Worm (Caenorhabditis elegans): ENCODE results near the gene srx-20.
"Not testable (repeated sequence)": the region's sequence is repeated elsewhere in the genome, so short reads cannot be mapped to it uniquely, and the experiment has no call there.

srx-20 gene

ce11 chrIV:6867791-6868190 is at the start of gene srx-20:
Gene srx-20, plus strand, starts transcription at chrIV:6868091.
- TF ChIP-seq mab-5 (tag; optimal IDR thresholded peaks at IDR 0.05) = no peak

- TF ChIP-seq lin-13 (tag; optimal IDR thresholded peaks at IDR 0.05) = no peak
Measured at ce11 chrIV:6818369-6818768, 49.5 kb upstream of the srx-20 start, which contains the start of gene C17H12.8. Gene C17H12.8, plus strand, starts transcription at chrIV:6818703.

- TF ChIP-seq unc-120 (tag; optimal IDR thresholded peaks at IDR 0.05; ENCODE audit: poor library complexity, severe bottlenecking) = no peak
- no peak for TF ChIP-seq ham-2 (GFP tag; optimal IDR thresholded peaks at IDR 0.05)
- no peak for TF ChIP-seq flh-1 (GFP tag; optimal IDR thresholded peaks at IDR 0.05)
- no peak for TF ChIP-seq ceh-83 (GFP tag; optimal IDR thresholded peaks at IDR 0.05)
- TF ChIP-seq ztf-11 (tag; optimal IDR thresholded peaks at IDR 0.05) = no peak
- TF ChIP-seq nhr-12 (tag; optimal IDR thresholded peaks at IDR 0.05) = no peak
- TF ChIP-seq mep-1 (tag; optimal IDR thresholded peaks at IDR 0.05) = no peak
- no peak for TF ChIP-seq ceh-39 (tag; optimal IDR thresholded peaks at IDR 0.05)
- no peak for TF ChIP-seq M03D4.4 (tag; optimal IDR thresholded peaks at IDR 0.05)
- TF ChIP-seq zip-8 (tag; optimal IDR thresholded peaks at IDR 0.05) = no peak
- no peak for TF ChIP-seq blmp-1 (tag; optimal IDR thresholded peaks at IDR 0.05)
- no peak for TF ChIP-seq lin-32 (GFP tag; optimal IDR thresholded peaks at IDR 0.05)
- no peak for TF ChIP-seq lsy-2 (tag; optimal IDR thresholded peaks at IDR 0.05)
- no peak for TF ChIP-seq tbx-8 (GFP tag; optimal IDR thresholded peaks at IDR 0.05)
- no peak for TF ChIP-seq drap-1 (GFP tag; optimal IDR thresholded peaks at IDR 0.05)
- no peak for TF ChIP-seq elt-3 (tag; optimal IDR thresholded peaks at IDR 0.05)
Measured at ce11 chrIV:6821709-6822108, 46.2 kb upstream of the srx-20 start.

- TF ChIP-seq drap-1 (GFP tag; optimal IDR thresholded peaks at IDR 0.05) (no peak), nhr-237 (tag; optimal IDR thresholded peaks at IDR 0.05) (no peak), cnd-1 (tag; optimal IDR thresholded peaks at IDR 0.05) (no peak), bed-3 (GFP tag; optimal IDR thresholded peaks at IDR 0.05) (no peak), ceh-43 (GFP tag; optimal IDR thresholded peaks at IDR 0.05) (no peak), mls-2 (tag; optimal IDR thresholded peaks at IDR 0.05) (no peak), elt-1 (tag; optimal IDR thresholded peaks at IDR 0.05; ENCODE audit: borderline replicate concordance, insufficient read depth) (no peak), hlh-1 (tag; optimal IDR thresholded peaks at IDR 0.05) (no peak), unc-62 (GFP tag; optimal IDR thresholded peaks at IDR 0.05) (no peak), snpc-4 (tag; optimal IDR thresholded peaks at IDR 0.05) (no peak), sptf-1 (tag; optimal IDR thresholded peaks at IDR 0.05) (no peak), mep-1 (tag; optimal IDR thresholded peaks at IDR 0.05) (no peak), flh-1 (GFP tag; optimal IDR thresholded peaks at IDR 0.05) (no peak), ceh-39 (tag; optimal IDR thresholded peaks at IDR 0.05) (no peak), nhr-2 (tag; optimal IDR thresholded peaks at IDR 0.05) (no peak), nhr-12 (tag; optimal IDR thresholded peaks at IDR 0.05) (no peak), nhr-76 (tag; optimal IDR thresholded peaks at IDR 0.05) (no peak), elt-3 (tag; optimal IDR thresholded peaks at IDR 0.05) (no peak), unc-39 (tag; optimal IDR thresholded peaks at IDR 0.05) (no peak), M03D4.4 (tag; optimal IDR thresholded peaks at IDR 0.05) (no peak)
Measured at ce11 chrIV:6822406-6822805, 45.5 kb upstream of the srx-20 start, which contains the start of gene C17H12.6. Gene C17H12.6, minus strand, starts transcription at chrIV:6822506.

- TF ChIP-seq ztf-11 (tag; optimal IDR thresholded peaks at IDR 0.05) = no peak
- no peak for TF ChIP-seq ceh-43 (GFP tag; optimal IDR thresholded peaks at IDR 0.05)
- no peak for TF ChIP-seq unc-120 (tag; optimal IDR thresholded peaks at IDR 0.05; ENCODE audit: poor library complexity, severe bottlenecking)
- TF ChIP-seq unc-62 (GFP tag; optimal IDR thresholded peaks at IDR 0.05) = no peak
- TF ChIP-seq nhr-76 (tag; optimal IDR thresholded peaks at IDR 0.05) = no peak
- TF ChIP-seq zip-8 (tag; optimal IDR thresholded peaks at IDR 0.05) = no peak
- TF ChIP-seq ceh-83 (GFP tag; optimal IDR thresholded peaks at IDR 0.05) = no peak
Measured at ce11 chrIV:6824622-6825021, 43.3 kb upstream of the srx-20 start, which contains the start of gene H20E11.3. Gene H20E11.3, plus strand, starts transcription at chrIV:6824816.

ce11 chrIV:6827477-6827876 is 40.4 kb upstream of the srx-20 start, which contains the start of gene H20E11.2:
Gene H20E11.2, plus strand, starts transcription at chrIV:6827777.
- not testable (repeated sequence) for TF ChIP-seq lin-32 (GFP tag; optimal IDR thresholded peaks at IDR 0.05); mep-1 (tag; optimal IDR thresholded peaks at IDR 0.05); cnd-1 (tag; optimal IDR thresholded peaks at IDR 0.05)

Measured in whole organism, mixed stage, embryonic.